Worm (Caenorhabditis elegans) whole organism, young adult: ENCODE results near the gene elo-1.

ENCODE experiments used
- ZK185.1 ChIP-seq: sonication (generic microtip); optimal IDR thresholded peaks from 2 replicates; lab custom pipeline; 2016; ENCODE audit warnings: mild to moderate bottlenecking, missing genetic modification characterization, missing compliant biosample characterization; ENCODE audit not compliant: poor library complexity, severe bottlenecking
- attf-5 ChIP-seq: fragments of 200-800 bp; sonication (Bioruptor generic); optimal IDR thresholded peaks from 2 replicates; lab custom pipeline; 2018; ENCODE audit warnings: mild to moderate bottlenecking, missing genetic modification characterization, missing compliant biosample characterization
- die-1 ChIP-seq: sonication (generic microtip); optimal IDR thresholded peaks from 2 replicates; lab custom pipeline; 2016; ENCODE audit warnings: missing genotype, mild to moderate bottlenecking, missing genetic modification characterization, missing compliant biosample characterization
- dpl-1 ChIP-seq: fragments of 150-350 bp; optimal IDR thresholded peaks from 2 replicates; lab custom pipeline; 2014; ENCODE audit warnings: missing biosample characterization, missing genetic modification reagents, missing genetic modification characterization
- ekl-4 ChIP-seq: fragments of 200-800 bp; sonication (Bioruptor generic); IDR thresholded peaks from 2 replicates; pipeline ENCODE4 v1.3.6; 2022; ENCODE audit warnings: missing genetic modification reagents, missing genetic modification characterization, missing compliant biosample characterization
- gei-17 ChIP-seq: fragments of 200-800 bp; sonication (Bioruptor generic); optimal IDR thresholded peaks from 2 replicates; lab custom pipeline; 2018; ENCODE audit warnings: mild to moderate bottlenecking, missing genetic modification characterization, missing compliant biosample characterization
- nfya-1 ChIP-seq: sonication (generic microtip); optimal IDR thresholded peaks from 2 replicates; lab custom pipeline; 2017; ENCODE audit warnings: antibody characterized with exemption, missing compliant biosample characterization, missing genetic modification characterization, borderline replicate concordance; ENCODE audit not compliant: insufficient read depth
- nhr-120 ChIP-seq: fragments of 200-800 bp; sonication (Bioruptor generic); IDR thresholded peaks from 2 replicates; pipeline ENCODE4 v1.3.6; 2022; ENCODE audit warnings: missing genetic modification characterization, missing compliant biosample characterization
- snpc-3.4 ChIP-seq: sonication (generic microtip); optimal IDR thresholded peaks from 2 replicates; lab custom pipeline; 2017; ENCODE audit warnings: missing genetic modification characterization, mild to moderate bottlenecking, missing compliant biosample characterization, antibody characterized with exemption, moderate library complexity, missing genotype, missing genetic modification reagents
- unc-130 ChIP-seq: sonication (generic microtip); optimal IDR thresholded peaks from 2 replicates; lab custom pipeline; 2016; ENCODE audit warnings: missing genetic modification reagents, missing genetic modification characterization, missing compliant biosample characterization
- unc-62 ChIP-seq: fragments of 150-350 bp; optimal IDR thresholded peaks from 2 replicates; lab custom pipeline; 2014; ENCODE audit warnings: missing biosample characterization, missing genetic modification reagents, missing genetic modification characterization

- no peak for TF ChIP-seq unc-130 (GFP tag; lab: Kevin White, UChicago)
- TF ChIP-seq gei-17 (GFP tag; lab: Kevin White, UChicago): no peak
- no peak for TF ChIP-seq dpl-1 (GFP tag; lab: Kevin White, UChicago)
- TF ChIP-seq nhr-120 (GFP tag; lab: Robert Waterston, UW): 0 out of 2 replicates have a peak, but pooled peaks have one; percentile 69
- no peak for TF ChIP-seq nfya-1
- no peak for TF ChIP-seq unc-62 (GFP tag; lab: Kevin White, UChicago)
- TF ChIP-seq snpc-3.4 (tag; lab: Kevin White, UChicago): no peak
- TF ChIP-seq ZK185.1 (tag; lab: Kevin White, UChicago): no peak
- no peak for TF ChIP-seq die-1 (tag; lab: Kevin White, UChicago)
- TF ChIP-seq attf-5 (GFP tag; lab: Kevin White, UChicago): no peak
- no peak for TF ChIP-seq ekl-4 (GFP tag; lab: Robert Waterston, UW)
These were observed 37.6 kb downstream of the elo-1 start for ce11 chrIV:9563529-9564376.
